Fruit fly (Drosophila melanogaster) whole organism, embryonic: ENCODE measurements around the gene CG15152.

Experiments used
- Antp ChIP-seq: fragments of 200-800 bp; sonication (Bioruptor generic); optimal IDR thresholded peaks from 3 replicates; lab custom pipeline; 2016; ENCODE audit warnings: missing biosample characterization, missing genetic modification characterization
- CG10979 ChIP-seq: fragments of 200-800 bp; sonication (Bioruptor generic); optimal IDR thresholded peaks from 2 replicates; lab custom pipeline; 2018; ENCODE audit warnings: missing biosample characterization, mild to moderate bottlenecking, missing genetic modification characterization, moderate library complexity
- CG11093 ChIP-seq: fragments of 200-800 bp; sonication (Bioruptor generic); IDR thresholded peaks from 3 replicates; pipeline ENCODE4 v1.3.6; 2022; ENCODE audit warnings: missing biosample characterization, missing genetic modification characterization
- CG11398 ChIP-seq: fragments of 200-800 bp; sonication (Bioruptor generic); optimal IDR thresholded peaks from 2 replicates; lab custom pipeline; 2016; ENCODE audit warnings: missing biosample characterization, missing genetic modification characterization
- CG12659 ChIP-seq: fragments of 200-800 bp; sonication (Bioruptor generic); optimal IDR thresholded peaks from 3 replicates; lab custom pipeline; 2017; ENCODE audit warnings: mild to moderate bottlenecking, missing biosample characterization, missing genetic modification reagents, missing genetic modification characterization
- CG12769 ChIP-seq: fragments of 200-800 bp; sonication (Bioruptor generic); optimal IDR thresholded peaks from 2 replicates; lab custom pipeline; 2019; ENCODE audit warnings: missing biosample characterization, mild to moderate bottlenecking, missing genetic modification characterization, moderate library complexity
- CG33557 ChIP-seq: fragments of 200-800 bp; sonication (Bioruptor generic); optimal IDR thresholded peaks from 2 replicates; lab custom pipeline; 2019; ENCODE audit warnings: missing biosample characterization, mild to moderate bottlenecking, missing genetic modification characterization, moderate library complexity
- CG34422 ChIP-seq: fragments of 200-800 bp; sonication (Bioruptor generic); IDR thresholded peaks from 3 replicates; pipeline ENCODE4 v1.3.6; 2022; ENCODE audit warnings: missing biosample characterization, missing genetic modification characterization
- CG4820 ChIP-seq: fragments of 200-800 bp; sonication (Bioruptor generic); optimal IDR thresholded peaks from 3 replicates; lab custom pipeline; 2016; ENCODE audit warnings: missing biosample characterization, missing genetic modification characterization
- CG7745 ChIP-seq: fragments of 200-800 bp; sonication (Bioruptor generic); optimal IDR thresholded peaks from 2 replicates; lab custom pipeline; 2018; ENCODE audit warnings: missing biosample characterization, mild to moderate bottlenecking, missing genetic modification characterization, moderate library complexity
- CG7963 ChIP-seq: fragments of 200-800 bp; sonication (Bioruptor generic); IDR thresholded peaks from 3 replicates; pipeline ENCODE4 v1.3.6; 2022; ENCODE audit warnings: missing biosample characterization, missing genetic modification characterization; ENCODE audit not compliant: partially characterized antibody
- CG8290 ChIP-seq, 3 experiments: fragments of 200-800 bp; sonication (Bioruptor generic); optimal IDR thresholded peaks; 2 replicates each; lab custom pipeline; 2016 to 2019; ENCODE audit warnings: missing biosample characterization in 3 of 3, missing genetic modification characterization in 3 of 3, mild to moderate bottlenecking in 2 of 3, moderate library complexity in 1 of 3
- CG8388 ChIP-seq: fragments of 200-800 bp; sonication (Bioruptor generic); optimal IDR thresholded peaks from 2 replicates; lab custom pipeline; 2019; ENCODE audit warnings: missing biosample characterization, mild to moderate bottlenecking, missing genetic modification characterization, moderate library complexity
- CG9817 ChIP-seq: fragments of 200-800 bp; sonication (Bioruptor generic); optimal IDR thresholded peaks from 2 replicates; lab custom pipeline; 2018; ENCODE audit warnings: missing biosample characterization, mild to moderate bottlenecking, missing genetic modification characterization, moderate library complexity
- CG9932 ChIP-seq: fragments of 200-800 bp; sonication (Bioruptor generic); IDR thresholded peaks from 2 replicates; pipeline ENCODE4 v1.3.6; 2022; ENCODE audit warnings: missing biosample characterization, missing genetic modification characterization
- CoRest ChIP-seq: fragments of 200-800 bp; sonication (Bioruptor generic); optimal IDR thresholded peaks from 3 replicates; lab custom pipeline; 2018; ENCODE audit warnings: missing biosample characterization, mild to moderate bottlenecking, missing genetic modification characterization, moderate library complexity
- CrebB ChIP-seq: fragments of 200-800 bp; sonication (Bioruptor generic); optimal IDR thresholded peaks from 3 replicates; lab custom pipeline; 2018; ENCODE audit warnings: missing biosample characterization, mild to moderate bottlenecking, missing genetic modification characterization
- Deaf1 ChIP-seq: fragments of 200-800 bp; optimal IDR thresholded peaks from 3 replicates; lab custom pipeline; 2019; ENCODE audit warnings: missing biosample characterization, mild to moderate bottlenecking, missing genetic modification characterization, moderate library complexity
- Dip2 ChIP-seq: fragments of 200-800 bp; sonication (Bioruptor generic); IDR thresholded peaks from 2 replicates; pipeline ENCODE4 v1.3.6; 2022; ENCODE audit warnings: missing biosample characterization, missing genetic modification characterization
- H2.0 ChIP-seq: fragments of 200-800 bp; sonication (Bioruptor generic); IDR thresholded peaks from 2 replicates; pipeline ENCODE4 v1.3.6; 2022; ENCODE audit warnings: missing biosample characterization, missing genetic modification characterization
- HLH4C ChIP-seq: fragments of 200-800 bp; sonication (Bioruptor generic); IDR thresholded peaks from 3 replicates; pipeline ENCODE4 v1.3.6; 2022; ENCODE audit warnings: missing biosample characterization, missing genetic modification characterization; ENCODE audit not compliant: partially characterized antibody
- HLHmδ ChIP-seq: fragments of 200-800 bp; sonication (Bioruptor generic); optimal IDR thresholded peaks from 2 replicates; lab custom pipeline; 2018; ENCODE audit warnings: missing biosample characterization, mild to moderate bottlenecking, missing genetic modification characterization, moderate library complexity
- Mad ChIP-seq: fragments of 200-800 bp; sonication (Bioruptor generic); optimal IDR thresholded peaks from 2 replicates; lab custom pipeline; 2016; ENCODE audit warnings: missing biosample characterization, missing genetic modification characterization
- NFAT ChIP-seq: fragments of 200-800 bp; sonication (Bioruptor generic); IDR thresholded peaks from 2 replicates; pipeline ENCODE4 v1.3.6; 2022; ENCODE audit warnings: missing biosample characterization, missing genetic modification characterization
- Opbp ChIP-seq: fragments of 200-800 bp; sonication (Bioruptor generic); IDR thresholded peaks from 3 replicates; pipeline ENCODE4 v1.3.6; 2022; ENCODE audit warnings: missing biosample characterization, missing genetic modification characterization; ENCODE audit not compliant: partially characterized antibody
- Optix ChIP-seq: fragments of 200-800 bp; sonication (Bioruptor generic); IDR thresholded peaks from 3 replicates; pipeline ENCODE4 v1.3.6; 2022; ENCODE audit warnings: missing biosample characterization, missing genetic modification characterization
- Side ChIP-seq: fragments of 200-800 bp; sonication (Bioruptor generic); optimal IDR thresholded peaks from 2 replicates; lab custom pipeline; 2016; ENCODE audit warnings: missing biosample characterization, missing genetic modification characterization
- Tbp ChIP-seq: fragments of >200 bp; optimal IDR thresholded peaks from 2 replicates; lab custom pipeline; 2018; ENCODE audit warnings: missing biosample characterization, missing genetic modification characterization
- abd-A ChIP-seq: fragments of 200-800 bp; sonication (Bioruptor generic); optimal IDR thresholded peaks from 3 replicates; lab custom pipeline; 2019; ENCODE audit warnings: missing biosample characterization, mild to moderate bottlenecking, missing genetic modification characterization, moderate library complexity
- btn ChIP-seq: fragments of 200-800 bp; sonication (Bioruptor generic); optimal IDR thresholded peaks from 2 replicates; lab custom pipeline; 2016; ENCODE audit warnings: missing biosample characterization, missing genetic modification characterization
- caup ChIP-seq: fragments of 200-800 bp; sonication (Bioruptor generic); optimal IDR thresholded peaks from 3 replicates; lab custom pipeline; 2017; ENCODE audit warnings: missing biosample characterization, mild to moderate bottlenecking, missing genetic modification characterization, moderate library complexity; ENCODE audit not compliant: severe bottlenecking
- da ChIP-seq: fragments of 200-800 bp; sonication (Bioruptor generic); optimal IDR thresholded peaks from 2 replicates; lab custom pipeline; 2016; ENCODE audit warnings: missing biosample characterization, missing genetic modification characterization
- ewg ChIP-seq: fragments of 200-800 bp; sonication (Bioruptor generic); optimal IDR thresholded peaks from 3 replicates; lab custom pipeline; 2017; ENCODE audit warnings: mild to moderate bottlenecking, missing biosample characterization, missing genetic modification reagents, missing genetic modification characterization
- gcm2 ChIP-seq: fragments of 200-800 bp; sonication (Bioruptor generic); optimal IDR thresholded peaks from 2 replicates; lab custom pipeline; 2016; ENCODE audit warnings: missing biosample characterization, missing genetic modification characterization
- ind ChIP-seq: fragments of 200-800 bp; sonication (Bioruptor generic); optimal IDR thresholded peaks from 3 replicates; lab custom pipeline; 2016; ENCODE audit warnings: missing biosample characterization, missing genetic modification characterization
- jumu ChIP-seq: fragments of 200-800 bp; sonication (Bioruptor generic); optimal IDR thresholded peaks from 3 replicates; lab custom pipeline; 2016; ENCODE audit warnings: missing biosample characterization, missing genetic modification characterization
- kni ChIP-seq: fragments of 200-800 bp; sonication (Bioruptor generic); optimal IDR thresholded peaks from 3 replicates; lab custom pipeline; 2017; ENCODE audit warnings: mild to moderate bottlenecking, missing biosample characterization, missing genetic modification reagents, missing genetic modification characterization
- phol ChIP-seq: fragments of 200-800 bp; sonication (Bioruptor generic); optimal IDR thresholded peaks from 3 replicates; lab custom pipeline; 2018; ENCODE audit warnings: missing biosample characterization, mild to moderate bottlenecking, missing genetic modification characterization, moderate library complexity
- prd ChIP-seq, 3 experiments: fragments of >200 bp in 2 of 3; fragments of 200-800 bp in 1 of 3; sonication (Bioruptor generic) in 1 of 3; optimal IDR thresholded peaks in 2 of 3; IDR thresholded peaks in 1 of 3; 2 replicates in 2 of 3; 3 replicates in 1 of 3; pipeline versions ENCODE4 v1.3.6 to Lab custom; 2017 to 2022; ENCODE audit warnings: missing biosample characterization in 1 of 3, missing genetic modification characterization in 1 of 3
- salm ChIP-seq: fragments of 200-800 bp; sonication (Bioruptor generic); optimal IDR thresholded peaks from 2 replicates; lab custom pipeline; 2018; ENCODE audit warnings: missing biosample characterization, mild to moderate bottlenecking, missing genetic modification characterization
- slbo ChIP-seq: fragments of 200-800 bp; sonication (Bioruptor generic); IDR thresholded peaks from 2 replicates; pipeline ENCODE4 v1.3.6; 2022; ENCODE audit warnings: missing biosample characterization, missing genetic modification characterization
- slou ChIP-seq: fragments of 200-800 bp; sonication (Bioruptor generic); optimal IDR thresholded peaks from 3 replicates; lab custom pipeline; 2016; ENCODE audit warnings: missing biosample characterization, missing genetic modification characterization
- sob ChIP-seq: fragments of 200-800 bp; sonication (Bioruptor generic); IDR thresholded peaks from 2 replicates; pipeline ENCODE4 v1.3.6; 2022; ENCODE audit warnings: missing biosample characterization, missing genetic modification characterization
- tin ChIP-seq: fragments of 200-800 bp; sonication (Bioruptor generic); optimal IDR thresholded peaks from 3 replicates; lab custom pipeline; 2016; ENCODE audit warnings: missing biosample characterization, missing genetic modification characterization
- vvl ChIP-seq: fragments of 200-800 bp; sonication (Bioruptor generic); IDR thresholded peaks from 2 replicates; pipeline ENCODE4 v1.3.6; 2022; ENCODE audit warnings: missing biosample characterization, missing genetic modification characterization
- wor ChIP-seq: fragments of 200-800 bp; sonication (Bioruptor generic); IDR thresholded peaks from 2 replicates; pipeline ENCODE4 v1.3.6; 2022; ENCODE audit warnings: missing biosample characterization, missing genetic modification characterization
- z ChIP-seq: fragments of 200-800 bp; sonication (Bioruptor generic); IDR thresholded peaks from 3 replicates; pipeline ENCODE4 v1.3.6; 2022; ENCODE audit warnings: missing biosample characterization, missing genetic modification characterization
- zen ChIP-seq: fragments of 200-800 bp; sonication (Bioruptor generic); optimal IDR thresholded peaks from 3 replicates; lab custom pipeline; 2018; ENCODE audit warnings: missing biosample characterization, mild to moderate bottlenecking, missing genetic modification characterization, moderate library complexity

Gene CG15152

dm6 chr2L:18152172-18152639, 37.9 kb downstream of the CG15152 start, which contains the start of gene Socs36E (continued):
- TF ChIP-seq jumu (GFP tag; lab: Kevin White, UChicago) (peak; percentile 37), CG33557 (GFP tag; lab: Kevin White, UChicago) (peak; percentile 7), kni (GFP tag; lab: Kevin White, UChicago) (peak; percentile 37), vvl (GFP tag; lab: Robert Waterston, UW) (peak; percentile 95), CrebB (peak; percentile 49), CoRest (tag; lab: Kevin White, UChicago) (peak; percentile 44), slbo (GFP tag; lab: Robert Waterston, UW) (peak; percentile 40; the same call in 1 of the 2 replicates), NFAT (GFP tag; lab: Robert Waterston, UW) (peak; percentile 67; the same call in 1 of the 2 replicates), CG7963 (GFP tag; lab: Robert Waterston, UW) (0 out of 3 replicates have a peak, but pooled peaks have one; percentile 14), Deaf1 (tag; lab: Kevin White, UChicago) (peak; percentile 82), HLH4C (GFP tag; lab: Robert Waterston, UW) (peak; percentile 53; the same call in 2 of the 3 replicates), CG12659 (GFP tag; lab: Kevin White, UChicago) (peak; percentile 50), CG9817 (tag; lab: Kevin White, UChicago) (peak; percentile 28), caup (GFP tag; lab: Kevin White, UChicago) (peak; percentile 33), CG7745 (peak; percentile 31), Side (GFP tag; lab: Kevin White, UChicago) (peak; percentile 9), CG34422 (GFP tag; lab: Robert Waterston, UW) (peak; percentile 74; the same call in 2 of the 3 replicates), btn (GFP tag; lab: Kevin White, UChicago) (no peak), CG11398 (peak; percentile 31), prd (optimal IDR thresholded peaks at IDR 0.05; lab: Kevin White, UChicago) (no peak), prd (GFP tag; IDR thresholded peaks at IDR 0.05; lab: Robert Waterston, UW) (0 out of 3 replicates have a peak, but pooled peaks have one; percentile 27), HLHmδ (GFP tag; lab: Kevin White, UChicago) (peak; percentile 83), CG8388 (GFP tag; lab: Kevin White, UChicago) (peak; percentile 23), CG8290 (GFP tag; optimal IDR thresholded peaks at IDR 0.05; lab: Kevin White, UChicago) (peak; percentile 54), CG8290 (tag; optimal IDR thresholded peaks at IDR 0.05; lab: Kevin White, UChicago) (peak in 1 of 2 experiments; percentile 95), phol (tag; lab: Kevin White, UChicago) (peak; percentile 99), tin (GFP tag; lab: Kevin White, UChicago) (peak; percentile 15), ind (GFP tag; lab: Kevin White, UChicago) (no peak), zen (tag; lab: Kevin White, UChicago) (peak; percentile 95), z (GFP tag; lab: Robert Waterston, UW) (peak; percentile 72; the same call in 2 of the 3 replicates), Mad (GFP tag; lab: Kevin White, UChicago) (peak; percentile 54), CG4820 (peak; percentile 32), H2.0 (GFP tag; lab: Robert Waterston, UW) (no peak), gcm2 (peak; percentile 19), da (GFP tag; lab: Kevin White, UChicago) (peak; percentile 13), Dip2 (GFP tag; lab: Robert Waterston, UW) (0 out of 2 replicates have a peak, but pooled peaks have one; percentile 12), slou (no peak), abd-A (tag; lab: Kevin White, UChicago) (peak; percentile 95), sob (GFP tag; lab: Robert Waterston, UW) (peak; percentile 54; the same call in 1 of the 2 replicates), CG11093 (GFP tag; lab: Robert Waterston, UW) (no peak), wor (GFP tag; lab: Robert Waterston, UW) (no peak), Optix (GFP tag; lab: Robert Waterston, UW) (peak; percentile 35; the same call in 1 of the 3 replicates), CG12769 (tag; lab: Kevin White, UChicago) (peak; percentile 91), CG10979 (peak; percentile 0), Tbp (peak; percentile 27), CG9932 (peak; percentile 65), Opbp (GFP tag; lab: Robert Waterston, UW) (peak; percentile 72), ewg (no peak), salm (peak; percentile 22), Antp (GFP tag; lab: Kevin White, UChicago) (peak; percentile 49)
